Worm (Caenorhabditis elegans) whole organism, mixed stage, embryonic: ENCODE results near the gene srh-2.
A peak's percentile ranks its signal among the peaks of the same experiment; 100 is the strongest.

ENCODE experiments used
- M03D4.4 ChIP-seq: sonication (generic microtip); optimal IDR thresholded peaks from 2 replicates; lab custom pipeline; 2017; ENCODE audit warnings: mild to moderate bottlenecking, missing genetic modification characterization, missing compliant biosample characterization
- bed-3 ChIP-seq: fragments of 200-800 bp; sonication (Bioruptor generic); optimal IDR thresholded peaks from 3 replicates; lab custom pipeline; 2018; ENCODE audit warnings: mild to moderate bottlenecking, missing genetic modification characterization, moderate library complexity, missing compliant biosample characterization
- blmp-1 ChIP-seq: fragments of 150-350 bp; optimal IDR thresholded peaks from 2 replicates; lab custom pipeline; 2014; ENCODE audit warnings: missing biosample characterization, missing genetic modification characterization
- ceh-39 ChIP-seq: fragments of 150-350 bp; optimal IDR thresholded peaks from 2 replicates; lab custom pipeline; 2014; ENCODE audit warnings: missing biosample characterization, missing genetic modification characterization
- ceh-43 ChIP-seq: fragments of 200-800 bp; sonication (Bioruptor generic); optimal IDR thresholded peaks from 2 replicates; lab custom pipeline; 2018; ENCODE audit warnings: mild to moderate bottlenecking, missing genetic modification characterization, moderate library complexity, missing compliant biosample characterization
- ceh-83 ChIP-seq: fragments of 200-800 bp; sonication (Bioruptor generic); optimal IDR thresholded peaks from 2 replicates; lab custom pipeline; 2018; ENCODE audit warnings: mild to moderate bottlenecking, missing genetic modification characterization, missing compliant biosample characterization
- ces-1 ChIP-seq: fragments of 150-350 bp; optimal IDR thresholded peaks from 2 replicates; lab custom pipeline; 2014; ENCODE audit warnings: missing biosample characterization, missing genetic modification reagents, missing genetic modification characterization
- cnd-1 ChIP-seq: fragments of 200-800 bp; sonication (Bioruptor generic); optimal IDR thresholded peaks from 2 replicates; lab custom pipeline; 2018; ENCODE audit warnings: mild to moderate bottlenecking, missing genetic modification characterization, missing compliant biosample characterization
- drap-1 ChIP-seq: fragments of 200-800 bp; sonication (Bioruptor generic); optimal IDR thresholded peaks from 3 replicates; lab custom pipeline; 2018; ENCODE audit warnings: mild to moderate bottlenecking, missing genetic modification characterization, missing compliant biosample characterization
- elt-1 ChIP-seq: sonication (generic microtip); optimal IDR thresholded peaks from 2 replicates; lab custom pipeline; 2017; ENCODE audit warnings: missing genetic modification characterization, mild to moderate bottlenecking, missing compliant biosample characterization, antibody characterized with exemption, moderate library complexity, borderline replicate concordance; ENCODE audit not compliant: insufficient read depth
- elt-3 ChIP-seq: fragments of 150-350 bp; optimal IDR thresholded peaks from 2 replicates; lab custom pipeline; 2014; ENCODE audit warnings: missing biosample characterization, missing genetic modification characterization
- flh-1 ChIP-seq: fragments of 200-800 bp; sonication (Bioruptor generic); optimal IDR thresholded peaks from 2 replicates; lab custom pipeline; 2018; ENCODE audit warnings: mild to moderate bottlenecking, missing genetic modification characterization, moderate library complexity, missing compliant biosample characterization
- ham-2 ChIP-seq: fragments of 200-800 bp; sonication (Bioruptor generic); optimal IDR thresholded peaks from 2 replicates; lab custom pipeline; 2018; ENCODE audit warnings: mild to moderate bottlenecking, missing genetic modification characterization, missing compliant biosample characterization
- hlh-1 ChIP-seq: fragments of 150-350 bp; optimal IDR thresholded peaks from 2 replicates; lab custom pipeline; 2014; ENCODE audit warnings: missing biosample characterization, missing genetic modification reagents, missing genetic modification characterization
- lin-13 ChIP-seq: fragments of 150-350 bp; optimal IDR thresholded peaks from 2 replicates; lab custom pipeline; 2014; ENCODE audit warnings: missing biosample characterization, missing genetic modification characterization
- lin-32 ChIP-seq: fragments of 200-800 bp; sonication (Bioruptor generic); optimal IDR thresholded peaks from 2 replicates; lab custom pipeline; 2018; ENCODE audit warnings: mild to moderate bottlenecking, missing genetic modification characterization, missing compliant biosample characterization
- lsy-2 ChIP-seq: fragments of 150-350 bp; optimal IDR thresholded peaks from 2 replicates; lab custom pipeline; 2014; ENCODE audit warnings: missing biosample characterization, missing genetic modification characterization
- mab-5 ChIP-seq: fragments of 150-350 bp; optimal IDR thresholded peaks from 2 replicates; lab custom pipeline; 2014; ENCODE audit warnings: missing biosample characterization, missing genetic modification characterization
- mep-1 ChIP-seq: fragments of 150-350 bp; optimal IDR thresholded peaks from 2 replicates; lab custom pipeline; 2017; ENCODE audit warnings: missing biosample characterization, missing genetic modification reagents, missing genetic modification characterization, inconsistent platforms
- mls-2 ChIP-seq: sonication (generic microtip); optimal IDR thresholded peaks from 2 replicates; lab custom pipeline; 2016; ENCODE audit warnings: mild to moderate bottlenecking, missing genetic modification characterization, moderate library complexity, missing compliant biosample characterization
- nhr-12 ChIP-seq: fragments of 150-350 bp; optimal IDR thresholded peaks from 2 replicates; lab custom pipeline; 2014; ENCODE audit warnings: missing biosample characterization, missing genetic modification characterization
- nhr-2 ChIP-seq: fragments of 150-350 bp; optimal IDR thresholded peaks from 2 replicates; lab custom pipeline; 2014; ENCODE audit warnings: missing biosample characterization, missing genetic modification characterization
- nhr-237 ChIP-seq: fragments of 150-350 bp; optimal IDR thresholded peaks from 2 replicates; lab custom pipeline; 2014; ENCODE audit warnings: missing biosample characterization, missing genetic modification characterization
- nhr-28 ChIP-seq: fragments of 150-350 bp; optimal IDR thresholded peaks from 2 replicates; lab custom pipeline; 2014; ENCODE audit warnings: missing biosample characterization, missing genetic modification characterization
- nhr-76 ChIP-seq: sonication (generic microtip); optimal IDR thresholded peaks from 2 replicates; lab custom pipeline; 2017; ENCODE audit warnings: missing biosample characterization, missing genetic modification characterization
- pha-4 ChIP-seq: fragments of 150-350 bp; optimal IDR thresholded peaks from 2 replicates; lab custom pipeline; 2018; ENCODE audit warnings: missing biosample characterization, missing genetic modification reagents, missing genetic modification characterization
- sem-2 ChIP-seq: fragments of 200-800 bp; sonication (Bioruptor generic); optimal IDR thresholded peaks from 2 replicates; lab custom pipeline; 2018; ENCODE audit warnings: mild to moderate bottlenecking, missing genetic modification characterization, missing compliant biosample characterization
- snpc-4 ChIP-seq: fragments of 150-350 bp; optimal IDR thresholded peaks from 2 replicates; lab custom pipeline; 2014; ENCODE audit warnings: missing biosample characterization, missing genetic modification characterization
- sptf-1 ChIP-seq: sonication (generic microtip); optimal IDR thresholded peaks from 2 replicates; lab custom pipeline; 2017; ENCODE audit warnings: mild to moderate bottlenecking, missing genetic modification characterization, moderate library complexity, missing compliant biosample characterization
- tbx-8 ChIP-seq: fragments of 200-800 bp; sonication (Bioruptor generic); optimal IDR thresholded peaks from 2 replicates; lab custom pipeline; 2018; ENCODE audit warnings: mild to moderate bottlenecking, missing genetic modification characterization, moderate library complexity, missing compliant biosample characterization
- unc-120 ChIP-seq: sonication (generic microtip); optimal IDR thresholded peaks from 2 replicates; lab custom pipeline; 2017; ENCODE audit warnings: missing genetic modification characterization, missing compliant biosample characterization; ENCODE audit not compliant: poor library complexity, severe bottlenecking
- unc-39 ChIP-seq: fragments of 150-350 bp; optimal IDR thresholded peaks from 2 replicates; lab custom pipeline; 2014; ENCODE audit warnings: missing biosample characterization, missing genetic modification characterization
- unc-62 ChIP-seq: fragments of 150-350 bp; optimal IDR thresholded peaks from 2 replicates; lab custom pipeline; 2014; ENCODE audit warnings: missing biosample characterization, missing genetic modification reagents, missing genetic modification characterization
- zip-8 ChIP-seq: fragments of 150-350 bp; optimal IDR thresholded peaks from 2 replicates; lab custom pipeline; 2014; ENCODE audit warnings: missing biosample characterization, missing genetic modification characterization
- ztf-11 ChIP-seq: fragments of 150-350 bp; optimal IDR thresholded peaks from 2 replicates; lab custom pipeline; 2014; ENCODE audit warnings: missing biosample characterization, missing genetic modification characterization

The srh-2 gene

DNA sequence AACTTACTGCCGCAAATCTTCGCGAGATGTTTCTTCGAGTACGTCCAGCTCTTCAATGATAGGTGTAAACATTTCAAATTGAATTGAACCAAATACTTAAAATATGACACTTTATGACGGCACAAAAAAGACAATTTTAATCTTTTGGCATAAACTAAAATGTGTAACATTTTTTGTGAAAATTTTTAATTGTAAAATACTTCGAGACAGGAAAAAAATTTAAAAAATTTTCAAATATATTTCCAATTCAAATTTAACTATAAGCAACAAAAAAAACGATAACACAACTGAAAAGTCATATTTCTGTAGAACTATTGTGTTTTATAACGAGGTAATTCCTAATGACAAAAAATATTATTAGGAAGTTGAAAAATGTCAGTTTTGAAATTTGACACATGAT, 33.8 kb downstream of the srh-2 start, which contains the start of gene C05E4.12:
C05E4.12 (minus strand) TSS at position 101 of the 400 bp plus-strand sequence.
- no peak for TF ChIP-seq nhr-76

DNA sequence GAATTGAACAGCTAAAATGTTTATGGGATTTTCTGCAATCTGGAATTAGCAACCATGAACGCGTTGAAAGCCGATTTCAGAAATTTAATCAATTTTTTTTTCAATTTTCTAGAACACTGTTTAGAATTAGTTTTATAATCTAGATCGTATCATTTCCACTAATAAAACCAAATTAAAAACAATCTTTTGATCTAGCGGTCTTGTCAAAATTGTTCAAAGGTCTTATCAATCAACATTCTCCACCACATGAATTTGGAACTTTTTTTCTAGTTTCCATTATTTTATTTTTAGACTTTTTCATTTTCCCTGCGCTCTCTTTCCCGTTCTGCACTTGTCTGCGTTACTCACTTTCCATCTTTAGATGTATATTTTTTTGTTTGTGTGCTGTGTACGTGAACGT, 34.2 kb downstream of the srh-2 start, which contains the start of gene srp-2:
srp-2 (plus strand) TSS at position 301 of the 400 bp plus-strand sequence.
- TF ChIP-seq unc-62 (GFP tag; lab: Kevin White, UChicago) = no peak
- no peak for TF ChIP-seq pha-4 (tag; lab: Kevin White, UChicago)
- no peak for TF ChIP-seq nhr-12 (tag; lab: Kevin White, UChicago)
- no peak for TF ChIP-seq mls-2
- TF ChIP-seq snpc-4 (tag; lab: Kevin White, UChicago) = no peak
- no peak for TF ChIP-seq blmp-1
- no peak for TF ChIP-seq elt-3 (tag; lab: Kevin White, UChicago)
- no peak for TF ChIP-seq unc-120 (tag; lab: Kevin White, UChicago)
- no peak for TF ChIP-seq sptf-1
- TF ChIP-seq, all 35 proteins: peak for 0

DNA sequence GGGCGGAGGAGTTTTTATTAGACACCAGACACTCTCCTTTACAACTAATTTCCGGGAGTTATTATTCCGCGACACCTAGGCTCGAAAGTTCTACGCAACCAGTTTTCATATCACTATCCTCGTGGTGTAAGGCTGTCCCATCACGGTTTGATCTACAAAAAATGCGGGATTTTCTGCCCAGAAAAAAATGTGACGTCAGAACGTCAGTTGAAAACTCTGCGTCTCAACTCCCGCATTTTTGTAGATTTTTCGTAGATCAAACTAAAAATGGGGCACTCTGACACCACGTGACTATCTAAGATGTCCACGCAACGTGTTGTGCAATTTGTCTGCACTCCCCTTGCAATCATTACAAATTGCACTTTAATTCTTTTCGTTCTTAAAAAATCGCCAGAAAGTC, 36.6 kb downstream of the srh-2 start, which contains the start of gene str-238:
str-238 (plus strand) TSS at position 301 of the 400 bp plus-strand sequence.
- no peak for TF ChIP-seq ceh-83
- no peak for TF ChIP-seq zip-8 (tag; lab: Kevin White, UChicago)
- no peak for TF ChIP-seq pha-4 (tag; lab: Kevin White, UChicago)
- no peak for TF ChIP-seq lin-13
- TF ChIP-seq nhr-76 = no peak
- TF ChIP-seq drap-1 (GFP tag; lab: Kevin White, UChicago) = no peak
- TF ChIP-seq unc-39 (tag; lab: Kevin White, UChicago) = no peak
- TF ChIP-seq sptf-1 = no peak
- no peak for TF ChIP-seq flh-1 (GFP tag; lab: Kevin White, UChicago)
- TF ChIP-seq nhr-12 (tag; lab: Kevin White, UChicago) = no peak
- TF ChIP-seq bed-3 (GFP tag; lab: Kevin White, UChicago) = no peak
- TF ChIP-seq nhr-237 = no peak

DNA sequence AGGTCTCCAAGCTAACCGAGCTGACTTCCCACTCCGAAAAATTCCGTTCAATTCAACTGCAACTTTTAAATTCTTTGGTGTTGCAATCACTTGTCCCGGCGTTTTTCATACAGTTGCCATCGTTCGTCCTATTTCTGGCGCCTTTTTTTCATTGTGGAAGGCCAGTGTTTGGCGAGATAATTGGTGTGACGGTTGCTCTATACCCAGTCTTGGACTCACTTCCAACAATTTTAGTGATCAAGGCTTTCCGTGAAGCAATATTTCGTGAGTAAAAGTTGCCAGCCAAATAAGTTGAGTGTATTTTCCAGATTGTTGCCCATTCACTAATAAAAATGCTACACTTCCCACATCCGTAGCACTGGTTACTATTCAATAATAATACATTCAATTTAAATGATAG, 44.1 kb downstream of the srh-2 start:
- TF ChIP-seq lsy-2 (tag; lab: Kevin White, UChicago) (no peak), mab-5 (no peak)
- TF ChIP-seq, all 35 proteins: peak for 0

DNA sequence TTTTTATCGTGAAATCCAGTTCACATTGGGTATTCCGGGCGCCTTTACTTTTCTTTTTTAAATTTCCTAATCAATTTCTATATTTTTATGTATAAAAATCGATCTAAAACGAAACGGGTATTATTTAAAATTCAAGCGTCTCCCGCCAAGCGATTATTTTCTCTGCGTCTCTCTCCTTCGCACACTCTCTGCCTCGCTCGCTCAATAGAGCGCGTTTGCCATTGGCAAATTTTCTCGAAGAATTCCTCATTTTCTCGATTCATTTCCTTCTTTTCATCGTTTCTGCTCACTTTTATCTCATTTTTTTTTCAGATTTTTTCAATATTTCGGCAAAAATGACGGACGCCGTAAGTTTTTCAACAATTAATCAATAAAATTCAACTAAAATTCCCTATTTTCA, 45.2 kb downstream of the srh-2 start, which contains the start of gene sti-1:
sti-1 (plus strand) TSS at position 263 of the 400 bp plus-strand sequence.
- TF ChIP-seq nhr-2 (tag; lab: Kevin White, UChicago) (peak; percentile 38), ztf-11 (tag; lab: Kevin White, UChicago) (no peak), pha-4 (tag; lab: Kevin White, UChicago) (peak; percentile 70), lin-32 (GFP tag; lab: Kevin White, UChicago) (no peak), bed-3 (GFP tag; lab: Kevin White, UChicago) (no peak), drap-1 (GFP tag; lab: Kevin White, UChicago) (no peak), ceh-43 (GFP tag; lab: Kevin White, UChicago) (no peak), blmp-1 (no peak), unc-62 (GFP tag; lab: Kevin White, UChicago) (peak; percentile 48), mls-2 (peak; percentile 26), elt-1 (tag; lab: Kevin White, UChicago) (no peak), unc-39 (tag; lab: Kevin White, UChicago) (no peak), ceh-39 (tag; lab: Kevin White, UChicago) (peak; percentile 84), M03D4.4 (tag; lab: Kevin White, UChicago) (peak; percentile 5), ceh-83 (no peak), zip-8 (tag; lab: Kevin White, UChicago) (no peak), sem-2 (GFP tag; lab: Kevin White, UChicago) (no peak), snpc-4 (tag; lab: Kevin White, UChicago) (no peak), nhr-28 (no peak), nhr-12 (tag; lab: Kevin White, UChicago) (no peak), mep-1 (tag; lab: Kevin White, UChicago) (peak; percentile 94), lsy-2 (tag; lab: Kevin White, UChicago) (peak; percentile 78), nhr-237 (peak; percentile 87), hlh-1 (peak; percentile 19), mab-5 (peak; percentile 77), ces-1 (GFP tag; lab: Kevin White, UChicago) (peak; percentile 78), ham-2 (no peak), elt-3 (tag; lab: Kevin White, UChicago) (no peak), flh-1 (GFP tag; lab: Kevin White, UChicago) (no peak), sptf-1 (peak; percentile 49), lin-13 (peak; percentile 69), cnd-1 (tag; lab: Kevin White, UChicago) (no peak), tbx-8 (GFP tag; lab: Kevin White, UChicago) (no peak), unc-120 (tag; lab: Kevin White, UChicago) (peak; percentile 50), nhr-76 (no peak)
